Worm (Caenorhabditis elegans) whole organism, L4 larva: ENCODE results near the gene F36F12.3.

ENCODE experiments used
- D1046.2 ChIP-seq: fragments of 200-800 bp; sonication (Bioruptor generic); IDR thresholded peaks from 2 replicates; pipeline ENCODE4 v1.3.6; 2022; ENCODE audit warnings: missing genetic modification characterization, missing compliant biosample characterization
- F10B5.3 ChIP-seq: sonication (generic microtip); optimal IDR thresholded peaks from 2 replicates; lab custom pipeline; 2016; ENCODE audit warnings: mild to moderate bottlenecking, missing genetic modification characterization, missing compliant biosample characterization
- F26F4.8 ChIP-seq: fragments of 200-800 bp; sonication (Bioruptor generic); conservative IDR thresholded peaks from 2 replicates; pipeline ENCODE4 v1.3.6; 2022; ENCODE audit warnings: missing genetic modification characterization, missing compliant biosample characterization
- F49E8.2 ChIP-seq: sonication (generic microtip); optimal IDR thresholded peaks from 2 replicates; lab custom pipeline; 2016; ENCODE audit warnings: missing compliant biosample characterization, mild to moderate bottlenecking, missing genetic modification characterization, borderline replicate concordance
- Y48G9A.11 ChIP-seq: fragments of 200-800 bp; sonication (Bioruptor generic); IDR thresholded peaks from 2 replicates; pipeline ENCODE4 v1.3.6; 2022; ENCODE audit warnings: missing genetic modification reagents, missing genetic modification characterization, missing compliant biosample characterization
- Y75B8A.6 ChIP-seq: fragments of 200-800 bp; sonication (Bioruptor generic); IDR thresholded peaks from 2 replicates; pipeline ENCODE4 v1.3.6; 2022; ENCODE audit warnings: missing genetic modification reagents, missing genetic modification characterization, missing compliant biosample characterization
- arid-1 ChIP-seq: fragments of 200-800 bp; sonication (Bioruptor generic); conservative IDR thresholded peaks from 2 replicates; pipeline ENCODE4 v1.3.6; 2022; ENCODE audit warnings: missing genetic modification reagents, missing genetic modification characterization, missing compliant biosample characterization
- ceh-20 ChIP-seq: fragments of 200-800 bp; sonication (Bioruptor generic); IDR thresholded peaks from 2 replicates; pipeline ENCODE4 v1.3.6; 2022; ENCODE audit warnings: missing genetic modification reagents, missing genetic modification characterization, missing compliant biosample characterization
- ceh-28 ChIP-seq: fragments of 150-350 bp; optimal IDR thresholded peaks from 2 replicates; lab custom pipeline; 2014; ENCODE audit warnings: missing biosample characterization, missing genetic modification reagents, missing genetic modification characterization
- ceh-32 ChIP-seq: sonication (generic microtip); optimal IDR thresholded peaks from 2 replicates; lab custom pipeline; 2016; ENCODE audit warnings: mild to moderate bottlenecking, missing genetic modification characterization, missing compliant biosample characterization; ENCODE audit not compliant: poor library complexity
- ceh-44 ChIP-seq: fragments of 200-800 bp; sonication (Bioruptor generic); IDR thresholded peaks from 2 replicates; pipeline ENCODE4 v1.3.6; 2022; ENCODE audit warnings: missing genetic modification reagents, missing genetic modification characterization, missing compliant biosample characterization
- ceh-62 ChIP-seq: sonication (generic microtip); optimal IDR thresholded peaks from 2 replicates; lab custom pipeline; 2017; ENCODE audit warnings: missing biosample characterization, missing genetic modification characterization
- ces-1 ChIP-seq: fragments of 150-350 bp; sonication (generic microtip); optimal IDR thresholded peaks from 4 replicates; lab custom pipeline; 2014; ENCODE audit warnings: missing biosample characterization, missing genetic modification reagents, missing genetic modification characterization
- cey-2 ChIP-seq: sonication (generic microtip); optimal IDR thresholded peaks from 3 replicates; lab custom pipeline; 2017; ENCODE audit warnings: missing genetic modification characterization, mild to moderate bottlenecking, missing compliant biosample characterization, antibody characterized with exemption, borderline replicate concordance; ENCODE audit not compliant: insufficient read depth
- daf-12 ChIP-seq: fragments of 150-350 bp; optimal IDR thresholded peaks from 2 replicates; lab custom pipeline; 2014; ENCODE audit warnings: missing biosample characterization, missing genetic modification reagents, missing genetic modification characterization
- daf-16 ChIP-seq, 3 experiments: sonication (generic microtip); optimal IDR thresholded peaks; 2 replicates each; lab custom pipeline; 2016 to 2017; ENCODE audit warnings: missing genetic modification characterization in 3 of 3, missing genetic modification reagents in 3 of 3, mild to moderate bottlenecking in 2 of 3, missing compliant biosample characterization in 2 of 3, missing biosample characterization in 1 of 3, moderate library complexity in 1 of 3
- dmd-6 ChIP-seq: fragments of 200-800 bp; sonication (Bioruptor generic); IDR thresholded peaks from 2 replicates; pipeline ENCODE4 v1.3.6; 2022; ENCODE audit warnings: missing genetic modification reagents, missing genetic modification characterization, missing compliant biosample characterization
- dve-1 ChIP-seq: sonication (generic microtip); optimal IDR thresholded peaks from 2 replicates; lab custom pipeline; 2017; ENCODE audit warnings: antibody characterized with exemption, mild to moderate bottlenecking, missing genetic modification characterization, missing compliant biosample characterization; ENCODE audit not compliant: insufficient read depth
- egl-27 ChIP-seq: sonication (generic microtip); optimal IDR thresholded peaks from 3 replicates; lab custom pipeline; 2017; ENCODE audit warnings: missing biosample characterization, missing genetic modification reagents, missing genetic modification characterization
- egl-43 ChIP-seq: fragments of 200-800 bp; sonication (Bioruptor generic); IDR thresholded peaks from 2 replicates; pipeline ENCODE4 v1.3.6; 2022; ENCODE audit warnings: missing genetic modification reagents, missing genetic modification characterization, missing compliant biosample characterization
- hif-1 ChIP-seq, 2 experiments: sonication (generic microtip); optimal IDR thresholded peaks; 2 replicates each; lab custom pipeline; 2016 to 2017; ENCODE audit warnings: missing compliant biosample characterization in 2 of 2, missing genetic modification characterization in 2 of 2, missing genetic modification reagents in 2 of 2, missing genotype in 2 of 2, mild to moderate bottlenecking in 1 of 2
- hlh-30 ChIP-seq: sonication (generic microtip); optimal IDR thresholded peaks from 2 replicates; lab custom pipeline; 2017; ENCODE audit warnings: antibody characterized with exemption, mild to moderate bottlenecking, missing genetic modification characterization, missing compliant biosample characterization; ENCODE audit not compliant: insufficient read depth
- hmg-1.1 ChIP-seq: fragments of 200-800 bp; sonication (Bioruptor generic); IDR thresholded peaks from 2 replicates; pipeline ENCODE4 v1.3.6; 2022; ENCODE audit warnings: missing genetic modification reagents, missing genetic modification characterization, missing compliant biosample characterization
- lin-38 ChIP-seq: fragments of 200-800 bp; sonication (Bioruptor generic); IDR thresholded peaks from 2 replicates; pipeline ENCODE4 v1.3.6; 2022; ENCODE audit warnings: missing genetic modification reagents, missing genetic modification characterization, missing compliant biosample characterization
- madf-5 ChIP-seq, 2 experiments: fragments of 200-800 bp; sonication (Bioruptor generic); IDR thresholded peaks; 2 replicates each; pipeline ENCODE4 v1.3.6; 2022; ENCODE audit warnings: missing compliant biosample characterization in 2 of 2, missing genetic modification characterization in 2 of 2
- mdl-1 ChIP-seq, 2 experiments: fragments of 150-350 bp in 1 of 2; sonication (generic microtip) in 1 of 2; optimal IDR thresholded peaks; 2 replicates each; lab custom pipeline; 2014 to 2017; ENCODE audit warnings: missing biosample characterization in 2 of 2, missing genetic modification characterization in 2 of 2
- mes-2 ChIP-seq: sonication (generic microtip); optimal IDR thresholded peaks from 2 replicates; lab custom pipeline; 2016; ENCODE audit warnings: missing genotype, mild to moderate bottlenecking, missing genetic modification characterization, missing compliant biosample characterization; ENCODE audit not compliant: poor library complexity, severe bottlenecking
- nhr-102 ChIP-seq: sonication (generic microtip); optimal IDR thresholded peaks from 2 replicates; lab custom pipeline; 2016; ENCODE audit warnings: mild to moderate bottlenecking, missing genetic modification characterization, moderate library complexity, missing compliant biosample characterization
- nhr-11 ChIP-seq: fragments of 150-350 bp; optimal IDR thresholded peaks from 2 replicates; lab custom pipeline; 2014; ENCODE audit warnings: missing biosample characterization, missing genetic modification characterization
- nhr-25 ChIP-seq: sonication (generic microtip); optimal IDR thresholded peaks from 2 replicates; lab custom pipeline; 2017; ENCODE audit warnings: missing genetic modification characterization, mild to moderate bottlenecking, missing compliant biosample characterization, antibody characterized with exemption, moderate library complexity, borderline replicate concordance; ENCODE audit not compliant: insufficient read depth
- nhr-28 ChIP-seq: fragments of 150-350 bp; optimal IDR thresholded peaks from 2 replicates; lab custom pipeline; 2014; ENCODE audit warnings: missing biosample characterization, missing genetic modification characterization
- nhr-41 ChIP-seq: fragments of 200-800 bp; sonication (Bioruptor generic); IDR thresholded peaks from 2 replicates; pipeline ENCODE4 v1.3.6; 2022; ENCODE audit warnings: missing genetic modification reagents, missing genetic modification characterization, missing compliant biosample characterization
- nhr-76 ChIP-seq: fragments of 150-350 bp; optimal IDR thresholded peaks from 2 replicates; lab custom pipeline; 2014; ENCODE audit warnings: missing biosample characterization, missing genetic modification characterization
- nhr-77 ChIP-seq: fragments of 150-350 bp; optimal IDR thresholded peaks from 2 replicates; lab custom pipeline; 2014; ENCODE audit warnings: missing biosample characterization, missing genetic modification characterization
- rbr-2 ChIP-seq: sonication (generic microtip); optimal IDR thresholded peaks from 2 replicates; lab custom pipeline; 2016; ENCODE audit warnings: missing genotype, missing genetic modification characterization, missing compliant biosample characterization
- sdz-12 ChIP-seq: fragments of 200-800 bp; sonication (Bioruptor generic); optimal IDR thresholded peaks from 2 replicates; lab custom pipeline; 2018; ENCODE audit warnings: mild to moderate bottlenecking, missing genetic modification characterization, missing compliant biosample characterization
- tra-1 ChIP-seq: fragments of 200-800 bp; sonication (Bioruptor generic); IDR thresholded peaks from 2 replicates; pipeline ENCODE4 v1.3.6; 2022; ENCODE audit warnings: missing genetic modification reagents, missing genetic modification characterization, missing compliant biosample characterization
- unc-39 ChIP-seq: sonication (generic microtip); optimal IDR thresholded peaks from 2 replicates; lab custom pipeline; 2017; ENCODE audit warnings: missing biosample characterization, missing genetic modification characterization
- unc-62 ChIP-seq, 3 experiments: fragments of 150-350 bp in 1 of 3; sonication (generic microtip); optimal IDR thresholded peaks in 2 of 3; peaks in 1 of 3; 1 replicate in 1 of 3; 2 replicates in 2 of 3; lab custom pipeline; 2014 to 2017; ENCODE audit warnings: missing biosample characterization in 3 of 3, missing genetic modification characterization in 3 of 3, missing genetic modification reagents in 3 of 3, missing genotype in 1 of 3
- vab-7 ChIP-seq: fragments of 200-800 bp; sonication (Bioruptor generic); IDR thresholded peaks from 2 replicates; pipeline ENCODE4 v1.3.6; 2022; ENCODE audit warnings: missing genetic modification reagents, missing genetic modification characterization, missing compliant biosample characterization
- zfp-3 ChIP-seq: fragments of 200-800 bp; sonication (Bioruptor generic); conservative IDR thresholded peaks from 2 replicates; pipeline ENCODE4 v1.3.6; 2022; ENCODE audit warnings: missing genetic modification reagents, missing genetic modification characterization, missing compliant biosample characterization
- ztf-7 ChIP-seq: fragments of 150-350 bp; optimal IDR thresholded peaks from 2 replicates; lab custom pipeline; 2014; ENCODE audit warnings: missing biosample characterization, missing genetic modification characterization

Gene F36F12.3

ce11 chrV:2053509-2053908 is 32.1 kb upstream of the F36F12.3 start, which contains the start of gene comt-5:
comt-5 (minus strand) TSS chrV:2053609.
- TF ChIP-seq ceh-62 (tag; lab: Kevin White, UChicago) (no peak), tra-1 (GFP tag; lab: Robert Waterston, UW) (no peak), ceh-32 (tag; lab: Kevin White, UChicago) (no peak), ceh-28 (tag; lab: Kevin White, UChicago) (no peak), lin-38 (GFP tag; lab: Robert Waterston, UW) (no peak), egl-27 (tag; lab: Kevin White, UChicago) (no peak), egl-43 (no peak), madf-5 (GFP tag; IDR thresholded peaks at IDR 0.05; lab: Robert Waterston, UW) (no peak), nhr-77 (tag; lab: Kevin White, UChicago) (no peak), ces-1 (GFP tag; lab: Kevin White, UChicago) (no peak), nhr-11 (tag; lab: Kevin White, UChicago) (no peak), nhr-76 (no peak), nhr-102 (no peak), Y48G9A.11 (GFP tag; lab: Robert Waterston, UW) (no peak), ceh-20 (GFP tag; lab: Robert Waterston, UW) (no peak), daf-12 (tag; lab: Kevin White, UChicago) (no peak), ztf-7 (tag; lab: Kevin White, UChicago) (no peak), sdz-12 (GFP tag; lab: Kevin White, UChicago) (no peak), unc-62 (GFP tag; optimal IDR thresholded peaks at IDR 0.05 in 1 of 2; lab: Kevin White, UChicago) (no peak), unc-62 (tag; optimal IDR thresholded peaks at IDR 0.05; lab: Kevin White, UChicago) (no peak)

ce11 chrV:2054254-2054653 is 31.3 kb upstream of the F36F12.3 start:
- TF ChIP-seq F49E8.2 (no peak), nhr-28 (tag; lab: Kevin White, UChicago) (peak; percentile 72), cey-2 (no peak), hif-1 (tag; optimal IDR thresholded peaks at IDR 0.05; lab: Kevin White, UChicago) (no peak), Y75B8A.6 (GFP tag; lab: Robert Waterston, UW) (no peak), dve-1 (tag; lab: Kevin White, UChicago) (peak; percentile 7)

ce11 chrV:2055765-2056504 is 29.7 kb upstream of the F36F12.3 start:
- TF ChIP-seq ceh-44 (GFP tag; lab: Robert Waterston, UW), result no peak
- TF ChIP-seq hlh-30 (tag; lab: Kevin White, UChicago), result no peak
- TF ChIP-seq mes-2 (tag; lab: Kevin White, UChicago), result no peak
- TF ChIP-seq egl-27 (tag; lab: Kevin White, UChicago), result no peak
- TF ChIP-seq unc-39 (tag; lab: Kevin White, UChicago), result no peak
- TF ChIP-seq sdz-12 (GFP tag; lab: Kevin White, UChicago), result no peak
- TF ChIP-seq nhr-77 (tag; lab: Kevin White, UChicago), result no peak
- TF ChIP-seq ceh-32 (tag; lab: Kevin White, UChicago), result no peak
- TF ChIP-seq rbr-2 (tag; lab: Kevin White, UChicago), result no peak
- TF ChIP-seq nhr-25, result no peak
- no peak for TF ChIP-seq F26F4.8
- TF ChIP-seq D1046.2 (GFP tag; lab: Robert Waterston, UW), result no peak
- peak in 1 of 2 experiments; percentile 9 for TF ChIP-seq mdl-1 (tag; optimal IDR thresholded peaks at IDR 0.05; lab: Kevin White, UChicago)
- no peak for TF ChIP-seq nhr-41 (GFP tag; lab: Robert Waterston, UW)
- no peak for TF ChIP-seq zfp-3 (GFP tag; lab: Robert Waterston, UW)
- no peak for TF ChIP-seq F49E8.2
- peak in 1 of 2 experiments; percentile 1 for TF ChIP-seq hif-1 (tag; optimal IDR thresholded peaks at IDR 0.05; lab: Kevin White, UChicago)
- peak in 1 of 2 experiments; percentile 40 for TF ChIP-seq daf-16 (GFP tag; optimal IDR thresholded peaks at IDR 0.05; lab: Kevin White, UChicago)
- TF ChIP-seq daf-16 (tag; optimal IDR thresholded peaks at IDR 0.05; lab: Kevin White, UChicago), result peak; percentile 45
- TF ChIP-seq dve-1 (tag; lab: Kevin White, UChicago), result peak; percentile 18
- TF ChIP-seq arid-1, result no peak
- peak; percentile 70 for TF ChIP-seq nhr-28 (tag; lab: Kevin White, UChicago)
- TF ChIP-seq F10B5.3 (tag; lab: Kevin White, UChicago), result no peak
- no peak for TF ChIP-seq vab-7 (GFP tag; lab: Robert Waterston, UW)
- TF ChIP-seq hmg-1.1 (GFP tag; lab: Robert Waterston, UW), result peak; percentile 29; the same call in 1 of the 2 replicates
- peak; percentile 57; the same call in 1 of the 2 replicates for TF ChIP-seq dmd-6 (GFP tag; lab: Robert Waterston, UW)
- TF ChIP-seq nhr-102, result no peak
